Fruit fly (Drosophila melanogaster): ENCODE measurements around the gene CG33116.

The CG33116 gene

DNA sequence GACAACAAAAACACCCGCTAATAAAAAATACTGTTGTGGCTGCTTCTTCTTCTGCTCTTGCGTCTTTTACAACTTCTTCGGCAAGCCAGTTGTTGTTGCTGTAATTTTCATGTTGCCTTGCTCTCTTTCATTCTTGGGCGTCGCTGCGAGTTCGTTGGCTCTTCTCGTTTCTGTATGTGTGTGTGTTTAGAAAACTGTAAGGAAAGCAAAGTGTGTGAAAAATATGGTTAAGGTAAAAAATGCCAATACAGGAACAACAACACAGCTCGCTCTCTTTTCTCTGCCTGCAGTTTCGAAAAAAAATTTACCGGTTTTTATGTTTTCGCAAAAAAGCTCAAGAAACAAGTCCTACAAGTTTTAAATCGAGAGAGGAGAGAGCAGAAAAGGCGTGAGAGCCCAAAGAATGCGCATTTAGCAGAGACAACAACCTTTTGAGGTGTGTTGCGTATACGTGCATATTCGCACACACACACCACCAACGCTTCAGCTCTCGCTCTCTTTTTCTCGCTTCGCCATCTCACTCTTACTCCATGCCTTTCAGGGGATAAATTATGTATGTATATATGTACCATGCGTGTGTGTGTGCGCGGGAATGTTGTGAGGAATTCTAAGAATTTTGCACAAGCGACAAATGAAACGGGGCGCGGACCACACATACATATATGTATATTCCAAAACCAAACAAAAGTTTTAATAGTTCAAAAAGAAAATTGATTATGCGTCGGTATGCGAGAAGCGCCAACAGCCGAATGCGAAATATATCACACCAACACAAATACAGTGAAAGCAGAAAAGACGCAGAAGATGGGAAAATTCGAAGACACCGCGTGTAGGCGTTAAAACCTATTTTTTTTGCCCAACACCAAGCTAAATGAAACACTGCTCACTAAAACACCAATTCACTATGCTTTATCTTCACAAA lies 38.6 kb downstream of the CG33116 start (continued):
- TF ChIP-seq pfk (GFP tag; optimal IDR thresholded peaks at IDR 0.05) (peak; percentile 63), ERR (GFP tag; optimal IDR thresholded peaks at IDR 0.05) (no peak), Stat92E (GFP tag; optimal IDR thresholded peaks at IDR 0.05) (peak in 1 of 3 experiments; percentile 87), kni (GFP tag; optimal IDR thresholded peaks at IDR 0.05) (peak; percentile 90), Ets65A (GFP tag) (peak; percentile 55), fu2 (GFP tag; optimal IDR thresholded peaks at IDR 0.05) (no peak), sens (GFP tag) (peak; percentile 36), CG34422 (GFP tag; IDR thresholded peaks at IDR 0.05) (peak; percentile 38; the same call in 1 of the 3 replicates), CG30403 (GFP tag; optimal IDR thresholded peaks at IDR 0.05) (no peak), CG17359 (tag; optimal IDR thresholded peaks at IDR 0.05) (no peak), CG17802 (tag; optimal IDR thresholded peaks at IDR 0.05) (no peak), yki (optimal IDR thresholded peaks at IDR 0.05) (peak; percentile 46), crol (GFP tag; IDR thresholded peaks at IDR 0.05) (peak; percentile 33; the same call in 1 of the 2 replicates), CG3163 (GFP tag; optimal IDR thresholded peaks at IDR 0.05) (peak; percentile 45), CG4730 (GFP tag; IDR thresholded peaks at IDR 0.05) (no peak), CG10431 (GFP tag; optimal IDR thresholded peaks at IDR 0.05) (peak; percentile 79), nmo (GFP tag; optimal IDR thresholded peaks at IDR 0.05) (peak; percentile 46), lbe (GFP tag; optimal IDR thresholded peaks at IDR 0.05) (peak; percentile 22), CG1603 (tag; optimal IDR thresholded peaks at IDR 0.05) (peak; percentile 9), zen2 (GFP tag; IDR thresholded peaks at IDR 0.05; ENCODE audit: partially characterized antibody) (0 out of 3 replicates have a peak, but pooled peaks have one; percentile 38), CG8478 (optimal IDR thresholded peaks at IDR 0.05) (peak; percentile 94), Sin3A (optimal IDR thresholded peaks at IDR 0.05) (peak; percentile 19), CG13624 (GFP tag; optimal IDR thresholded peaks at IDR 0.05) (peak; percentile 58), CG18619 (GFP tag; optimal IDR thresholded peaks at IDR 0.05) (no peak), cad (GFP tag; optimal IDR thresholded peaks at IDR 0.05) (peak; percentile 48), Dip3 (GFP tag; optimal IDR thresholded peaks at IDR 0.05) (no peak), abd-A (tag; optimal IDR thresholded peaks at IDR 0.05) (peak; percentile 34), Trl (optimal IDR thresholded peaks at IDR 0.05) (peak; percentile 87 to 98), Trl (GFP tag; optimal IDR thresholded peaks at IDR 0.05) (peak; percentile 28), Pdp1 (GFP tag; optimal IDR thresholded peaks at IDR 0.05) (peak in 1 of 2 experiments; percentile 52), scrt (GFP tag; optimal IDR thresholded peaks at IDR 0.05) (peak; percentile 40), nerfin-1 (tag; optimal IDR thresholded peaks at IDR 0.05) (peak; percentile 100), CG17385 (GFP tag; optimal IDR thresholded peaks at IDR 0.05) (peak; percentile 90), pita (GFP tag; optimal IDR thresholded peaks at IDR 0.05) (peak; percentile 46), CHES-1-like (GFP tag; optimal IDR thresholded peaks at IDR 0.05) (peak; percentile 44), C15 (GFP tag; IDR thresholded peaks at IDR 0.05) (no peak), CG1832 (GFP tag; optimal IDR thresholded peaks at IDR 0.05) (peak; percentile 82), HmgZ (tag; optimal IDR thresholded peaks at IDR 0.05) (peak; percentile 40), nom (GFP tag; optimal IDR thresholded peaks at IDR 0.05) (peak; percentile 34), Xrp1 (GFP tag; IDR thresholded peaks at IDR 0.05) (peak; percentile 6; the same call in 1 of the 2 replicates), CG12769 (tag; optimal IDR thresholded peaks at IDR 0.05) (peak; percentile 79), Med (GFP tag) (peak; percentile 83), rib (GFP tag; IDR thresholded peaks at IDR 0.05) (peak; percentile 97), Atf6 (GFP tag; IDR thresholded peaks at IDR 0.05) (no peak), Antp (GFP tag; optimal IDR thresholded peaks at IDR 0.05) (no peak), NC2α (GFP tag; optimal IDR thresholded peaks at IDR 0.05) (no peak), CG17829 (tag; optimal IDR thresholded peaks at IDR 0.05) (peak; percentile 39), caup (GFP tag; optimal IDR thresholded peaks at IDR 0.05; ENCODE audit: severe bottlenecking) (no peak)
